Fruit fly (Drosophila melanogaster): ENCODE results near the gene MnM.
A peak's percentile ranks its signal among the peaks of the same experiment; 100 is the strongest.

MnM gene

DNA sequence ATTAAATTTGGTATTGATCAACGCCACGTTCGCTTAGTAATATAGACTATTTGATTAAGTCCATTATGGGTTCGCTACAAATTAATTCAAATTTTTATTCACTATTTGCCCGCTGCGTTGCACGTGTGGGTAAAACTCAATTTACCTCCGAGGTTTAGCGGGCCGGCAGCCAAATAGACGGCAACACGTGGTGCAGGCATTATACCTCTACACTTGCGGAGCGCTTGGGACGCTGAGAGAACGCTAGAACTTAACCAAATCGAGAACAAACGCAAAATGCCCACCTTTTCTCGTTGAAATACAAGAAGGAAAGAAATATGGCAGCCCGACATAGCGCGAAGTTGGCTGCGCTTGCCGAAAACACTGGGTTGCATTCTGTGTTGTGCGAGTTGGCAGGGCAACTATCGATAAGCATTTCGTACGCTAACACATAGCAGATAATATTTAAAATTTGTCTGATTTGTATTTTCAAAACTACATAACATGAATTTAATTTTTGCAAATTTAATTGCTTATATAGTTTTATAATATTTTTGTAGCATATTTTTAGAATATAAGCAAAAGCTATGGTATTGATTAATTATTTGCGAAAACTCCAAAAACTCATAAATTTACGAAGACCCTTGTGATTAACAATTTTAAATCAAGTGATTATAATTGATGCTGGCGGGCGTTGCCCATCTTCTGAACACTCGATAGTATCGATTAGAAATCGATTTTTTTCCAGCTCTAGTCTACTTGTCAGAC, 44.4 kb upstream of the MnM start, which contains the start of the genes RpL28 and eIF1 (continued):
- TF ChIP-seq Dek (tag; optimal IDR thresholded peaks at IDR 0.05), result peak; percentile 76
- TF ChIP-seq nerfin-2 (GFP tag; IDR thresholded peaks at IDR 0.05; ENCODE audit: partially characterized antibody), result peak; percentile 51
- TF ChIP-seq tin (GFP tag; optimal IDR thresholded peaks at IDR 0.05), result peak; percentile 91
- TF ChIP-seq jumu (GFP tag; optimal IDR thresholded peaks at IDR 0.05), result peak; percentile 84

- peak; percentile 70 for TF ChIP-seq trem (tag; optimal IDR thresholded peaks at IDR 0.05)
- no peak for TF ChIP-seq cato (GFP tag; optimal IDR thresholded peaks at IDR 0.05; ENCODE audit: borderline replicate concordance)
- peak; percentile 66 for TF ChIP-seq CHES-1-like (GFP tag; optimal IDR thresholded peaks at IDR 0.05)
- peak; percentile 38 for TF ChIP-seq dm (GFP tag; optimal IDR thresholded peaks at IDR 0.05)
- no peak for TF ChIP-seq CG3163 (GFP tag; optimal IDR thresholded peaks at IDR 0.05)
- no peak for TF ChIP-seq CG4820 (GFP tag; optimal IDR thresholded peaks at IDR 0.05)
- peak; percentile 55 for TF ChIP-seq phol (tag; optimal IDR thresholded peaks at IDR 0.05)
- TF ChIP-seq pzg (GFP tag; optimal IDR thresholded peaks at IDR 0.05), result peak; percentile 84
- peak; percentile 12 for TF ChIP-seq Dip3 (GFP tag; optimal IDR thresholded peaks at IDR 0.05)
- TF ChIP-seq CG2116 (GFP tag; optimal IDR thresholded peaks at IDR 0.05), result peak; percentile 97
- peak; percentile 61; the same call in 1 of the 2 replicates for TF ChIP-seq E2f2 (GFP tag; IDR thresholded peaks at IDR 0.05)
- no peak for TF ChIP-seq ken (GFP tag; IDR thresholded peaks at IDR 0.05)
- no peak for TF ChIP-seq CG1529 (GFP tag; optimal IDR thresholded peaks at IDR 0.05)
- peak; percentile 60 for TF ChIP-seq CG4617 (GFP tag; optimal IDR thresholded peaks at IDR 0.05; ENCODE audit: borderline replicate concordance)
- peak; percentile 22 for TF ChIP-seq CG13775 (GFP tag; optimal IDR thresholded peaks at IDR 0.05)
- no peak for TF ChIP-seq CG4328 (GFP tag; optimal IDR thresholded peaks at IDR 0.05)
- TF ChIP-seq gfzf (GFP tag; optimal IDR thresholded peaks at IDR 0.05), result peak; percentile 95
- TF ChIP-seq lbe (GFP tag; optimal IDR thresholded peaks at IDR 0.05), result no peak
- TF ChIP-seq row (GFP tag; IDR thresholded peaks at IDR 0.05), result peak; percentile 44
- peak; percentile 37 for TF ChIP-seq CG34376 (GFP tag; optimal IDR thresholded peaks at IDR 0.05)
- TF ChIP-seq BEAF-32 (GFP tag; optimal IDR thresholded peaks at IDR 0.05), result peak; percentile 42
- peak; percentile 73 for TF ChIP-seq Myb (GFP tag; optimal IDR thresholded peaks at IDR 0.05)
- TF ChIP-seq Max (GFP tag; optimal IDR thresholded peaks at IDR 0.05), result peak; percentile 33
- TF ChIP-seq Adf1 (GFP tag; IDR thresholded peaks at IDR 0.05), result no peak
- no peak for TF ChIP-seq fd64A (GFP tag; optimal IDR thresholded peaks at IDR 0.05)
- TF ChIP-seq MBD-R2 (GFP tag; IDR thresholded peaks at IDR 0.05), result peak; percentile 69
- peak; percentile 11 for TF ChIP-seq NC2β (GFP tag; optimal IDR thresholded peaks at IDR 0.05)
- no peak for TF ChIP-seq CG10431 (GFP tag; optimal IDR thresholded peaks at IDR 0.05)
- peak; percentile 28 for TF ChIP-seq Hsf (GFP tag; optimal IDR thresholded peaks at IDR 0.05)
- TF ChIP-seq YL-1 (GFP tag; optimal IDR thresholded peaks at IDR 0.05), result peak; percentile 71
- TF ChIP-seq Blimp-1 (GFP tag; optimal IDR thresholded peaks at IDR 0.05), result peak; percentile 23
- peak; percentile 61 for TF ChIP-seq CG14710 (tag; optimal IDR thresholded peaks at IDR 0.05)
- peak; percentile 7; the same call in 1 of the 3 replicates for TF ChIP-seq CG34422 (GFP tag; IDR thresholded peaks at IDR 0.05)
- TF ChIP-seq Dp (GFP tag; optimal IDR thresholded peaks at IDR 0.05), result peak; percentile 69
- no peak for TF ChIP-seq CG4424 (GFP tag; optimal IDR thresholded peaks at IDR 0.05)
- peak; percentile 52 for TF ChIP-seq Lhr (GFP tag; optimal IDR thresholded peaks at IDR 0.05)
- peak; percentile 54 for TF ChIP-seq Sin3A (optimal IDR thresholded peaks at IDR 0.05)
- TF ChIP-seq Ptx1 (GFP tag; IDR thresholded peaks at IDR 0.05), result no peak
- peak; percentile 31; the same call in 1 of the 2 replicates for TF ChIP-seq CG3847 (GFP tag; IDR thresholded peaks at IDR 0.05)
- TF ChIP-seq CG11093 (GFP tag; IDR thresholded peaks at IDR 0.05), result no peak
- no peak for TF ChIP-seq shn (GFP tag; optimal IDR thresholded peaks at IDR 0.05)
- TF ChIP-seq CG10462 (GFP tag; optimal IDR thresholded peaks at IDR 0.05), result no peak
- TF ChIP-seq Med (GFP tag), result peak; percentile 76
- peak; percentile 86 for TF ChIP-seq CG7928 (GFP tag; optimal IDR thresholded peaks at IDR 0.05)
These were observed 40.5 kb upstream of the MnM start, which contains the start of the genes hob and nSMase for dm6 chr3L:3218859-3219258. Gene hob (minus strand): TSS chr3L:3218920. Gene nSMase (plus strand): TSS chr3L:3219156.
